Worm (Caenorhabditis elegans): Measurements from ENCODE around the gene F01F1.2.

DNA sequence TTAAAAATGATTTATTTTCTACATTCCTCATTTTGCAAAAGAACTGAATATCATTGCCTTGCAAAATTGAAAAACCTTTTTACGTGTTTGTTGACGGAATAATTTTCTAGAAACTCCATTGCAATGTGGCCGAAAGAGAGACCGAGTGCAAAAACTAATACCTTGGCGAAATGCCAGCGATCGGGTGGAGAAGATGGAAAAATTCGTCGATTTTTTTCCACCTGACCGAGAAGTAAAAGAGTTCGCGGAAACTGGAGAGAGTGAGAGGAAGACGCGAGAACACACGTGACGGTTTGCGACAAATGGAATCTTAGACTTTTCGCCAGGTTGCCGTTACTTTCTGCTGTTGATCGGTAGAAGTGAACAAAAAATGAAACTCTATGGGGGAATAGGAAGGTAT is 36.7 kb upstream of the F01F1.2 start:
- no peak for TF ChIP-seq ztf-11 (tag; optimal IDR thresholded peaks at IDR 0.05)
- TF ChIP-seq nhr-12 (tag; optimal IDR thresholded peaks at IDR 0.05) = no peak
- TF ChIP-seq ama-1 (optimal IDR thresholded peaks at IDR 0.05) = peak; percentile 58
- no peak for TF ChIP-seq unc-55 (GFP tag; optimal IDR thresholded peaks at IDR 0.05)
- no peak for TF ChIP-seq ceh-82 (tag; optimal IDR thresholded peaks at IDR 0.05)
- TF ChIP-seq mab-5 (tag; optimal IDR thresholded peaks at IDR 0.05) = no peak
- TF ChIP-seq lin-13 (GFP tag; optimal IDR thresholded peaks at IDR 0.05) = no peak
